Fruit fly (Drosophila melanogaster) whole organism, larva: Measurements from ENCODE around the gene CG4793.
A peak's percentile ranks its signal among the peaks of the same experiment; 100 is the strongest.

Experiments
- noc ChIP-seq: fragments of 200-800 bp; sonication (Bioruptor generic); optimal IDR thresholded peaks from 3 replicates; lab custom pipeline; 2019; ENCODE audit warnings: missing biosample characterization, mild to moderate bottlenecking, missing genetic modification characterization, moderate library complexity

CG4793 gene

dm6 chr2L:15923095-15923494 is at the start of gene CG4793:
TSS of gene CG4793 (plus strand) at chr2L:15923395.
- no peak for TF ChIP-seq noc (tag; lab: Kevin White, UChicago)

- TF ChIP-seq noc (tag; lab: Kevin White, UChicago), result no peak
Measured at dm6 chr2L:15880056-15880455, 43.1 kb upstream of the CG4793 start, which contains the start of gene CG7653. TSS of gene CG7653 (minus strand) at chr2L:15880156.

dm6 chr2L:15883090-15883489 is 40.1 kb upstream of the CG4793 start, which contains the start of gene CG44475:
TSS of gene CG44475 (minus strand) at chr2L:15883190.
- no peak for TF ChIP-seq noc (tag; lab: Kevin White, UChicago)

- TF ChIP-seq noc (tag; lab: Kevin White, UChicago), result no peak
Measured at dm6 chr2L:15886187-15886586, 37.0 kb upstream of the CG4793 start.

- no peak for TF ChIP-seq noc (tag; lab: Kevin White, UChicago)
Measured at dm6 chr2L:15893711-15894110, 29.5 kb upstream of the CG4793 start, which contains the start of gene Tep1. TSS of gene Tep1 (minus strand) at chr2L:15893811.

- TF ChIP-seq noc (tag; lab: Kevin White, UChicago), result no peak
Measured at dm6 chr2L:15895154-15895553, 28.0 kb upstream of the CG4793 start, which contains the start of gene CG31735. TSS of gene CG31735 (plus strand) at chr2L:15895454.

- TF ChIP-seq noc (tag; lab: Kevin White, UChicago), result no peak
Measured at dm6 chr2L:15900424-15900823, 22.8 kb upstream of the CG4793 start, which contains the start of gene CG31823. TSS of gene CG31823 (minus strand) at chr2L:15900524.

dm6 chr2L:15902310-15902709 is 20.9 kb upstream of the CG4793 start, which contains the start of gene CG31821:
TSS of gene CG31821 (minus strand) at chr2L:15902410.
- no peak for TF ChIP-seq noc (tag; lab: Kevin White, UChicago)

dm6 chr2L:15903725-15904124 is 19.5 kb upstream of the CG4793 start:
- TF ChIP-seq noc (tag; lab: Kevin White, UChicago), result no peak

- no peak for TF ChIP-seq noc (tag; lab: Kevin White, UChicago)
Measured at dm6 chr2L:15907358-15907757, 15.8 kb upstream of the CG4793 start.

dm6 chr2L:15908086-15908485 is 15.1 kb upstream of the CG4793 start:
- TF ChIP-seq noc (tag; lab: Kevin White, UChicago), result no peak

- peak; percentile 65 for TF ChIP-seq noc (tag; lab: Kevin White, UChicago)
Measured at dm6 chr2L:15908496-15909276, 14.5 kb upstream of the CG4793 start.

dm6 chr2L:15909277-15909674 is 13.9 kb upstream of the CG4793 start:
- no peak for TF ChIP-seq noc (tag; lab: Kevin White, UChicago)

dm6 chr2L:15909826-15910225 is 13.4 kb upstream of the CG4793 start:
- peak; percentile 1 for TF ChIP-seq noc (tag; lab: Kevin White, UChicago)

- TF ChIP-seq noc (tag; lab: Kevin White, UChicago), result peak; percentile 87
Measured at dm6 chr2L:15910937-15911590, 12.1 kb upstream of the CG4793 start.

- no peak for TF ChIP-seq noc (tag; lab: Kevin White, UChicago)
Measured at dm6 chr2L:15911591-15912007, 11.6 kb upstream of the CG4793 start.
